Worm (Caenorhabditis elegans) whole organism, L4/young adult: ENCODE results near the gene nish-1.

Experiments used
- dao-5 ChIP-seq: sonication (generic microtip); optimal IDR thresholded peaks from 2 replicates; lab custom pipeline; 2016; ENCODE audit warnings: missing genotype, missing genetic modification characterization, moderate library complexity, missing compliant biosample characterization
- him-1 ChIP-seq: sonication (generic microtip); optimal IDR thresholded peaks from 2 replicates; lab custom pipeline; 2016; ENCODE audit warnings: missing genotype, missing genetic modification reagents, missing genetic modification characterization, missing compliant biosample characterization

DNA sequence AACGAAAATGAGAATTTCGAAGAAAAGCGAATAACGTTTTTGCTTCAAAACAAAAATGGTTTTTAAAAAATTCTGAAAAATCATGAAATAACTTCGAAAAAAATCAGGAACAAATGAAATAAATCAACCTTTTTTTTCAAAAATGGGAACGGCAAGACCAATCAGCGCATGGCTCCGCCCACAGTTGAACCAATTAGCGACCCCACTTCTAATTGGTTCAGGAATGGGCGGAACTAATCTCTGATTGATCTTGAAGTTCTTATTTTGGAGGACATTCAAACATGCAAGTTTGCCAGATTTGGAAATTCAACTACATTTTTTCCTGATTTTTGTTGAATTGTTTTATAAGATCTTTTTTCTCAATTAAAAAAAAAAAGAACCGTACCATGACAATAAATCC, 8.2 kb upstream of the nish-1 start:
- no peak for TF ChIP-seq dao-5 (tag; lab: Kevin White, UChicago)
- TF ChIP-seq him-1 (tag; lab: Kevin White, UChicago) = no peak
